Fruit fly (Drosophila melanogaster): ENCODE measurements around the gene Ccdc56.

dm6 chr3L:11704902-11705546 is 3.8 kb upstream of the Ccdc56 start:
- TF ChIP-seq pan (optimal IDR thresholded peaks at IDR 0.05) = no peak
- no peak for TF ChIP-seq tai (GFP tag; optimal IDR thresholded peaks at IDR 0.05)
- TF ChIP-seq dsf (GFP tag; optimal IDR thresholded peaks at IDR 0.05; ENCODE audit: borderline replicate concordance) = no peak
- TF ChIP-seq brk (GFP tag; optimal IDR thresholded peaks at IDR 0.05) = no peak
- no peak for TF ChIP-seq h (GFP tag; optimal IDR thresholded peaks at IDR 0.05)
- no peak for TF ChIP-seq CG9705 (GFP tag; optimal IDR thresholded peaks at IDR 0.05)
- no peak for TF ChIP-seq Myc (optimal IDR thresholded peaks at IDR 0.05)
- no peak for TF ChIP-seq br (GFP tag; optimal IDR thresholded peaks at IDR 0.05)

All from whole organism, wandering third instar larva.